Fruit fly (Drosophila melanogaster) whole organism, adult: ENCODE results near the gene Pdfr.
A peak's percentile ranks its signal among the peaks of the same experiment; 100 is the strongest.

Experiments
- CG11617 ChIP-seq: fragments of 200-800 bp; sonication (Bioruptor generic); optimal IDR thresholded peaks from 2 replicates; lab custom pipeline; 2017; ENCODE audit warnings: mild to moderate bottlenecking, missing biosample characterization, missing genetic modification reagents, missing genetic modification characterization
- CG12768 ChIP-seq: fragments of 200-800 bp; sonication (Bioruptor generic); optimal IDR thresholded peaks from 2 replicates; lab custom pipeline; 2017; ENCODE audit warnings: missing biosample characterization, missing genetic modification characterization, mild to moderate bottlenecking, moderate library complexity, missing genetic modification reagents
- CG14711 ChIP-seq: fragments of 200-800 bp; sonication (Bioruptor generic); optimal IDR thresholded peaks from 2 replicates; lab custom pipeline; 2018; ENCODE audit warnings: missing biosample characterization, mild to moderate bottlenecking, missing genetic modification characterization, moderate library complexity
- CG1620 ChIP-seq: fragments of 200-800 bp; sonication (Bioruptor generic); optimal IDR thresholded peaks from 2 replicates; lab custom pipeline; 2016; ENCODE audit warnings: missing biosample characterization, missing genetic modification characterization
- CG33017 ChIP-seq: fragments of 200-800 bp; sonication (Bioruptor generic); optimal IDR thresholded peaks from 2 replicates; lab custom pipeline; 2018; ENCODE audit warnings: missing biosample characterization, mild to moderate bottlenecking, missing genetic modification characterization, moderate library complexity
- CG5204 ChIP-seq: fragments of 200-800 bp; sonication (Bioruptor generic); optimal IDR thresholded peaks from 2 replicates; lab custom pipeline; 2016; ENCODE audit warnings: missing biosample characterization, missing genetic modification characterization
- CG7045 ChIP-seq: fragments of 200-800 bp; sonication (Bioruptor generic); optimal IDR thresholded peaks from 2 replicates; lab custom pipeline; 2017; ENCODE audit warnings: missing biosample characterization, mild to moderate bottlenecking, missing genetic modification characterization
- CG7101 ChIP-seq: fragments of 200-800 bp; sonication (Bioruptor generic); optimal IDR thresholded peaks from 2 replicates; lab custom pipeline; 2018; ENCODE audit warnings: missing biosample characterization, mild to moderate bottlenecking, missing genetic modification characterization, moderate library complexity
- Clk ChIP-seq: fragments of 200-800 bp; sonication (Bioruptor generic); optimal IDR thresholded peaks from 2 replicates; lab custom pipeline; 2017; ENCODE audit warnings: missing biosample characterization, missing genetic modification characterization
- Crg-1 ChIP-seq: fragments of 200-800 bp; sonication (Bioruptor generic); optimal IDR thresholded peaks from 2 replicates; lab custom pipeline; 2016; ENCODE audit warnings: missing biosample characterization, missing genetic modification characterization
- Hr96 ChIP-seq: fragments of 200-800 bp; sonication (Bioruptor generic); optimal IDR thresholded peaks from 2 replicates; lab custom pipeline; 2016; ENCODE audit warnings: missing biosample characterization, missing genetic modification characterization
- Mnt ChIP-seq: fragments of 200-800 bp; sonication (Bioruptor generic); optimal IDR thresholded peaks from 2 replicates; lab custom pipeline; 2016; ENCODE audit warnings: missing biosample characterization, mild to moderate bottlenecking, missing genetic modification characterization
- bab1 ChIP-seq: fragments of 200-800 bp; sonication (Bioruptor generic); optimal IDR thresholded peaks from 3 replicates; lab custom pipeline; 2019; ENCODE audit warnings: missing biosample characterization, mild to moderate bottlenecking, missing genetic modification characterization, moderate library complexity
- cic ChIP-seq: fragments of 200-800 bp; sonication (Bioruptor generic); optimal IDR thresholded peaks from 2 replicates; lab custom pipeline; 2017; ENCODE audit warnings: missing biosample characterization, mild to moderate bottlenecking, missing genetic modification characterization, moderate library complexity
- cnc ChIP-seq, 2 experiments: fragments of >200 bp; optimal IDR thresholded peaks; 2 replicates each; lab custom pipeline; 2017
- kay ChIP-seq: fragments of 200-800 bp; sonication (Bioruptor generic); peaks from one replicate; lab custom pipeline; 2016; ENCODE audit warnings: missing biosample characterization, missing genetic modification characterization, borderline replicate concordance
- ovo ChIP-seq: fragments of 200-800 bp; sonication (Bioruptor generic); optimal IDR thresholded peaks from 2 replicates; lab custom pipeline; 2016; ENCODE audit warnings: missing biosample characterization, missing genetic modification characterization
- pad ChIP-seq: fragments of 200-800 bp; sonication (Bioruptor generic); optimal IDR thresholded peaks from 3 replicates; lab custom pipeline; 2017; ENCODE audit warnings: missing biosample characterization, missing genetic modification characterization, mild to moderate bottlenecking, moderate library complexity, missing genetic modification reagents
- tj ChIP-seq: fragments of 200-800 bp; sonication (Bioruptor generic); optimal IDR thresholded peaks from 3 replicates; lab custom pipeline; 2017; ENCODE audit warnings: missing biosample characterization, mild to moderate bottlenecking, missing genetic modification characterization, moderate library complexity
- toe ChIP-seq: fragments of 200-800 bp; sonication (Bioruptor generic); optimal IDR thresholded peaks from 2 replicates; lab custom pipeline; 2016; ENCODE audit warnings: missing biosample characterization, missing genetic modification characterization

The Pdfr gene

DNA sequence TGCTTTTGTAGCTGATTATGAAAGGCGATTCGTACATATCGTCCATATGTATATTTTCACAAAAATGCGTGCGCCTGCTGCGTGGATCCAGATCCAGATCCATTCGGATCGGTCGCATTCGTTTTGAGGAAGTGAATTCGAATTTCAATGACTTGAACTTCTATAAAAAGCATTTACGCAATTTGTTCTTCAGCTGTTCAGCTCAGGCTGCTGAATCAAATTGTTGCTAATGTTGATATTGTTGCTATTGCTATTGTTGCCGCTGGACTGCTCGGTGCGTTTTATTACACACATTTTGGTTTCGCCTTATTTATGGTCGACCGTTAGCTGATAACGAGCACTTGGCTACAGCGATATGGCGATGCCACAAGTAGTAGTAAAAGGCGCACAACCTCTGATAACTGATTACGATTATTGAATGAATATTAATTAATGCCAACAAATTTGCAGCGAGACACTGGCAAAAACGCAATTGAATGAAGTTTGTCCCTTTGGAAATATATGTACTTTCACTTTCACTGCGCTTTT, 20.7 kb upstream of the Pdfr start:
- no peak for TF ChIP-seq CG1620 (GFP tag; lab: Kevin White, UChicago)
- TF ChIP-seq cic (GFP tag; lab: Kevin White, UChicago): no peak
- TF ChIP-seq CG11617 (GFP tag; lab: Kevin White, UChicago): no peak
- no peak for TF ChIP-seq CG33017 (tag; lab: Kevin White, UChicago)
- no peak for TF ChIP-seq Crg-1 (GFP tag; lab: Kevin White, UChicago)

DNA sequence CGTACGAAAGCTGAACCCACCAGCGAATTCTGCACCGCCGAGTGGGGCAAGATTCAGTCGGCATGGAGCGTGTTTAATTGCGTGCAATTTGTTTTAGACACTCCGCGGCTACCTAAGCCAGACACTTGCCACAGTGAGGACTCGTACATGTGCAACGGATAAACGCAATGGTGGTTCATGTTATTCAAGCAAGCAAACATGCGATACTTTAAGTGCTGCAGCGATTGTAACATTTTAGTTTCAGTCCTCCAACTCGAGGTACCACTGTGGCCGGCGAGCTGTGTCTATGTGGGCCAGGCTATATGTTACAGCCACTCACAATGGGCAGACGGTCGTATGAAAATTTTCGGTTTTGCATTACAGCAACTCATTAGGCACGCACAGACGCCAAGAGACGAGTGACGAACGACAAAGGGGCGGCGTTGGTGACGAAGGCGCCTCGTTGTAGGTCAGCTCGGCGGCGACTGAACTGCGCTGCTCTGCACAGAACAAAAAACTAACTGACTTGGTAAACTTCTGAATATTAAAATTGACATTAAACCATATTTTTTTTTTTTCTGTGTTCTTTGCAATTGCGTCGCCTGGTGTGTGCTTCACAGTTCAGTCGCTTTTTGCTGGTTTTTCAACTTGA, 18.0 kb upstream of the Pdfr start:
- no peak for TF ChIP-seq Hr96 (GFP tag; lab: Kevin White, UChicago)
- TF ChIP-seq CG5204 (GFP tag; lab: Kevin White, UChicago): no peak
- TF ChIP-seq Mnt: no peak
- no peak for TF ChIP-seq toe (GFP tag; lab: Kevin White, UChicago)
- TF ChIP-seq CG7045 (GFP tag; lab: Kevin White, UChicago): no peak
- TF ChIP-seq bab1 (GFP tag; lab: Kevin White, UChicago): peak; percentile 71
- TF ChIP-seq CG1620 (GFP tag; lab: Kevin White, UChicago): peak; percentile 13
- no peak for TF ChIP-seq pad (GFP tag; lab: Kevin White, UChicago)
- TF ChIP-seq CG11617 (GFP tag; lab: Kevin White, UChicago): no peak

DNA sequence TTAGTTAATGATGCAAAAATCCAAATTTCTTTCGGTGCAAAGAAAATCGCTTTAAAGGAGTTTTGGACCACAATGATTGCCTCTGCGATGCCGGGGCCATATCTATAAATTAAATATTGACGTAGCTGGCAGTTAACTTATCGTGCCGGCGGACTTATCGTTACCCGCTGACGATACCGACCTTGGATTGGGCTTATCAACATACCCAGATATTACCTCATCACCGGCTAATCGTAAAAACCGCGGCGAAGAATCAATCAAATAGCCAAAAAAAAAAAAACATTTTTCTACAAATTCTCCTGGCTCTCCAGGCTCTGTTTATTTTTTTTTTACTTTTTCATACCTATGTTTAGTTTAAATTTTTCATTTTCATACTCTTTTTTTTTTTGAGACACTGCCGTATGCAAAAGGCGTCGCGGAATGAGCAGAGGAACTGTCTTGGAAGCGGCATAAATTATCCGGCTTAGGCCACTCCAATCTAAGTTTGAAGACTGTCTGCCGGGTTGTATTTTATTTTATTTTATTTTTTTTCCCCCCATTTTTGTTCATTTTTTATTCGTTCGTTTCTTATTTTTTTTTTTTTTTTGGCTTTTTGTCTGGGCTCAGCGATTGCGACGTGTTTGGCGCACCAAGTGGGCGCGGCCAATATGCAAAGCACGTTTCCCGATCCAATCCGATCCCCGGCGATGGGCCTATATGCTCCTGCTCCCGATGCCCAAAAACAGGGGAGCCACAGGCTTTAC, 16.9 kb upstream of the Pdfr start:
- TF ChIP-seq cic (GFP tag; lab: Kevin White, UChicago) (no peak), pad (GFP tag; lab: Kevin White, UChicago) (no peak), toe (GFP tag; lab: Kevin White, UChicago) (no peak), cnc (optimal IDR thresholded peaks at IDR 0.05; lab: Kevin White, UChicago) (no peak), CG7045 (GFP tag; lab: Kevin White, UChicago) (no peak), bab1 (GFP tag; lab: Kevin White, UChicago) (no peak), Hr96 (GFP tag; lab: Kevin White, UChicago) (no peak), CG14711 (tag; lab: Kevin White, UChicago) (no peak), Crg-1 (GFP tag; lab: Kevin White, UChicago) (no peak), CG12768 (GFP tag; lab: Kevin White, UChicago) (no peak), CG11617 (GFP tag; lab: Kevin White, UChicago) (no peak), kay (GFP tag; lab: Kevin White, UChicago) (no peak), Clk (GFP tag; lab: Kevin White, UChicago) (no peak), CG33017 (tag; lab: Kevin White, UChicago) (no peak), CG5204 (GFP tag; lab: Kevin White, UChicago) (no peak), tj (no peak), ovo (GFP tag; lab: Kevin White, UChicago) (no peak), CG1620 (GFP tag; lab: Kevin White, UChicago) (no peak), CG7101 (no peak)

DNA sequence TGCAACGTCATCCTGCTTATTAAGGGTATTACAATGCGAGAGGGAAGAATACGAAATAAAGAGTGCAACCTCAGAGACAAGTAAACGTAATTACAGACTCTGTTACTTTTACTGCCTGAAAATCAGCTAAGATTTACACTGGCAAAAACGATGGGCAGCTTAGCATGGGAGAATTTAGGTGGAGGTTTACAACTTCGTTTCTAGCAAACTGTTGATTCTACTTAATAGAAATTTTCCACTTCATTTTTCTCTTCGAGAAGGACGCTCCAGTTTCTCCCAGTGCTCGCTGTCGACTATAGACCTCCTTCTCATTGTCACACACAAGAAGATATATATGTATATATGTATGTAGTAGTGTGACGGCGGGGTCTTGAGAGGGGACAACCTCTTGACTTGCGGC, 15.9 kb upstream of the Pdfr start:
- TF ChIP-seq Mnt (no peak), tj (no peak), CG12768 (GFP tag; lab: Kevin White, UChicago) (no peak), Clk (GFP tag; lab: Kevin White, UChicago) (no peak), toe (GFP tag; lab: Kevin White, UChicago) (no peak), Hr96 (GFP tag; lab: Kevin White, UChicago) (no peak)

DNA sequence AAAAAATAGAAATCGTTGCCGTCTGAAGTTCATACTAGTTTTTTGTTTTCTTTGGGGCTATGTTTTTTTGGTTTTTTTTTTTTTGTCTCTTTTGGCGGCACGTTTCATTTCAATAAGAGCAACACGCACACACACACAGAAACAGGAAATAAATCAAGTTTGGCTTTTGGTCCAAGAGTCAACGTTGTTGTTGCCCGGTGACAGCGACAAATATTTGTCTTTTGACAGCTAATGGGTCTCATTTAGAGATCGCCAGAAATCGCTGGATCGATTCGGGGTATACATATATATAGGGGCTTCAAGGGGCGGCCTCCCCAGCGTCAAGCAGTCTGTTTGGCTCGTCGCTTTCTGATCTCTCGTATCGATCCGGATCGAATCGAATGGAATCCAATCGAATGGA, 14.6 kb upstream of the Pdfr start:
- no peak for TF ChIP-seq CG7101
- no peak for TF ChIP-seq Clk (GFP tag; lab: Kevin White, UChicago)
- no peak for TF ChIP-seq Hr96 (GFP tag; lab: Kevin White, UChicago)
- no peak for TF ChIP-seq cnc (optimal IDR thresholded peaks at IDR 0.05; lab: Kevin White, UChicago)
- no peak for TF ChIP-seq CG1620 (GFP tag; lab: Kevin White, UChicago)
- no peak for TF ChIP-seq CG7045 (GFP tag; lab: Kevin White, UChicago)
- no peak for TF ChIP-seq toe (GFP tag; lab: Kevin White, UChicago)
- no peak for TF ChIP-seq CG5204 (GFP tag; lab: Kevin White, UChicago)
- no peak for TF ChIP-seq pad (GFP tag; lab: Kevin White, UChicago)
- TF ChIP-seq CG33017 (tag; lab: Kevin White, UChicago): no peak
- no peak for TF ChIP-seq Crg-1 (GFP tag; lab: Kevin White, UChicago)
- TF ChIP-seq Mnt: no peak
- TF ChIP-seq ovo (GFP tag; lab: Kevin White, UChicago): no peak
- no peak for TF ChIP-seq cic (GFP tag; lab: Kevin White, UChicago)
- no peak for TF ChIP-seq CG14711 (tag; lab: Kevin White, UChicago)
- TF ChIP-seq kay (GFP tag; lab: Kevin White, UChicago): no peak
- TF ChIP-seq bab1 (GFP tag; lab: Kevin White, UChicago): no peak
- no peak for TF ChIP-seq CG11617 (GFP tag; lab: Kevin White, UChicago)

DNA sequence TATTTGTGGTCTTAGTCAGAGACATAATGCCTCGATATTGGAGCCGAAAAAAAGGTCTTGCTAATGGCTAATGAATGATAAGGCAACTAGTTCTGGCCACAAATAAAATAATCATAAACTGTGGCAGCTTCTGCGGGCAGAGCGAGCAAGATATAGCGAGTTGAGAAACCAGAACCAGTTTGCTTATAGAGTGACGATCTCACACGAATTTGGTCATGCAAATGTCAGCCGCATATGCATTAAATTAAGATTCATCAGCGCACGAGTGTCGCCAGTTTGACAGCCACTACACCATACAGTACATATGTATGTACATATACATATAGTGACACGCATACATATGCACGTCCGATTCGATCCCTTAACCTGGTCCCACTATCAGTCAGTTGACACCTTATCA, 13.6 kb upstream of the Pdfr start:
- TF ChIP-seq kay (GFP tag; lab: Kevin White, UChicago): peak; percentile 28
- TF ChIP-seq CG7045 (GFP tag; lab: Kevin White, UChicago): no peak
- no peak for TF ChIP-seq bab1 (GFP tag; lab: Kevin White, UChicago)
- peak; percentile 13 for TF ChIP-seq tj
- no peak for TF ChIP-seq toe (GFP tag; lab: Kevin White, UChicago)
